Fruit fly (Drosophila melanogaster): ENCODE results near the gene HIP-R.

- TF ChIP-seq CG8478 (optimal IDR thresholded peaks at IDR 0.05), result no peak
- TF ChIP-seq CTCF (optimal IDR thresholded peaks at IDR 0.05), result peak in 1 of 2 experiments; percentile 3
These were observed 51.2 kb downstream of the HIP-R start for dm6 chrX:3840962-3841361.
